Fruit fly (Drosophila melanogaster) whole organism, adult: ENCODE measurements around the gene Ptpmeg2.

ENCODE experiments used
- CG14711 ChIP-seq: fragments of 200-800 bp; sonication (Bioruptor generic); optimal IDR thresholded peaks from 2 replicates; lab custom pipeline; 2018; ENCODE audit warnings: missing biosample characterization, mild to moderate bottlenecking, missing genetic modification characterization, moderate library complexity
- CG33017 ChIP-seq: fragments of 200-800 bp; sonication (Bioruptor generic); optimal IDR thresholded peaks from 2 replicates; lab custom pipeline; 2018; ENCODE audit warnings: missing biosample characterization, mild to moderate bottlenecking, missing genetic modification characterization, moderate library complexity
- CG5204 ChIP-seq: fragments of 200-800 bp; sonication (Bioruptor generic); optimal IDR thresholded peaks from 2 replicates; lab custom pipeline; 2016; ENCODE audit warnings: missing biosample characterization, missing genetic modification characterization
- CG7101 ChIP-seq: fragments of 200-800 bp; sonication (Bioruptor generic); optimal IDR thresholded peaks from 2 replicates; lab custom pipeline; 2018; ENCODE audit warnings: missing biosample characterization, mild to moderate bottlenecking, missing genetic modification characterization, moderate library complexity
- Clk ChIP-seq: fragments of 200-800 bp; sonication (Bioruptor generic); optimal IDR thresholded peaks from 2 replicates; lab custom pipeline; 2017; ENCODE audit warnings: missing biosample characterization, missing genetic modification characterization
- Hr96 ChIP-seq: fragments of 200-800 bp; sonication (Bioruptor generic); optimal IDR thresholded peaks from 2 replicates; lab custom pipeline; 2016; ENCODE audit warnings: missing biosample characterization, missing genetic modification characterization
- Mnt ChIP-seq: fragments of 200-800 bp; sonication (Bioruptor generic); optimal IDR thresholded peaks from 2 replicates; lab custom pipeline; 2016; ENCODE audit warnings: missing biosample characterization, mild to moderate bottlenecking, missing genetic modification characterization
- cnc ChIP-seq, 2 experiments: fragments of >200 bp; optimal IDR thresholded peaks; 2 replicates each; lab custom pipeline; 2017

DNA sequence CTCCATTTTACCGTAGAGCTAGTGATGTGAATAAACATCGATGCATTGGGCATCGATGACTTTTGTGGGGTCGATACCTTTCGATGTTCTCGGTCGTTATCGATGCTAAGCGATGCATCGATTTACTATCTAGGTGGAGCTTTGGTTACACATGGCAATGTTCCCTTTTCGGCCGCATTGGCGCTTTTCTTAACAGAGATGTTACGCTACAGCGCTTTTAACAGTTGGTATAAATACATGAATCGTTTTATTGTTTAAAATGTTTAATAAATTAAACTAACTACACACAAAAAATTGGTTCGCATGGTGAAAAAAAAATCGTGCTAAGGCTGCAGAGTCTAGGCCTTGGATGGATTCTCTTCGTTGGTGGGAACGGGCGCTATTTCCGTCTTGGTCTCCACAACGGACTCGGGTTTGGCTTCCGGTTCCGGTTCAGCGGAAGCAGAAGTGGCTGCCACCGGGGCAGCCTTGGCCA is at the start of gene Ptpmeg2:
- TF ChIP-seq CG5204 (GFP tag; lab: Kevin White, UChicago) (peak; percentile 13), Hr96 (GFP tag; lab: Kevin White, UChicago) (peak; percentile 69), CG7101 (tag; lab: Kevin White, UChicago) (peak; percentile 66), CG33017 (peak; percentile 8), Clk (no peak), Mnt (GFP tag; lab: Kevin White, UChicago) (peak; percentile 75), cnc (optimal IDR thresholded peaks at IDR 0.05; lab: Kevin White, UChicago) (no peak), CG14711 (peak; percentile 57)
